Worm (Caenorhabditis elegans): ENCODE results near the gene W01D2.1.

The W01D2.1 gene

DNA sequence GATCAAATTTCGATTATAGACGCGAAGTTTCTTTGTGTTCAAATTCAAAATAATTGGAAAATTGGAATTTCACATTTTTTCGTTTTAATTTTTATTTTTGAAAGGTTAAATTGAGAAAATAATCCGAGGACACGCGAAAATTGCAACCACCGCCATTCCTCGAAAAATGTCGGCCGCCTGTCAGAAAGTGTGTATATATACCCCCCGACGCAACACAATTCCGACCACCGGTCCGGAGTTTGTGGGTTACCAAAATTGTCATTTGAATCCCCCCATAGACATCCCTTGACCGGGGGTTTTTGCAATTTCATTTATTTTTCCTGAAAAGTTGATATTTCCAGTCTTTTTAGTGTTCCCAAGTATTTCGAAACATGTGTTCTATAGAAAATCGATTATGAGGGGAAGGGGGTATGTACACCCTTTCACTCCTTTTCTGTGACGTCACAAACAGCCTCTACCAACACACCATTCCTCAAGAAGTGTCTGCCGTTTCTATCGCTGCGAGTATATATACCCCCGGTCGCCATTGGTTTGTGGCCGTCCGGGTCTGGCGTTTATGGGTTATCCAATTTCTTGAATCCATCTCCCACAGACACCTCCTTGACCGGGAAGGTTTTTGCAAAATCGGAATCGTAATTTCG lies 10.9 kb upstream of the W01D2.1 start, which contains the start of gene W01D2.3 (continued):
- TF ChIP-seq efl-1 (optimal IDR thresholded peaks at IDR 0.05) (peak; percentile 25 to 65), efl-1 (GFP tag; optimal IDR thresholded peaks at IDR 0.05 in 1 of 2) (peak; percentile 41 to 97), nhr-19 (GFP tag; conservative IDR thresholded peaks at IDR 0.05) (peak; percentile 82), elt-3 (tag; optimal IDR thresholded peaks at IDR 0.05) (no peak), lin-39 (tag; optimal IDR thresholded peaks at IDR 0.05) (no peak), alr-1 (tag; optimal IDR thresholded peaks at IDR 0.05; ENCODE audit: borderline replicate concordance) (no peak), nhr-90 (tag; optimal IDR thresholded peaks at IDR 0.05; ENCODE audit: poor library complexity) (peak; percentile 88), efl-3 (GFP tag; optimal IDR thresholded peaks at IDR 0.05) (peak; percentile 59), dpl-1 (GFP tag; optimal IDR thresholded peaks at IDR 0.05) (peak; percentile 42 to 56 (median 54)), grh-1 (GFP tag; IDR thresholded peaks at IDR 0.05) (peak; percentile 65), snu-23 (GFP tag; optimal IDR thresholded peaks at IDR 0.05) (peak; percentile 81), F16B12.6 (tag; optimal IDR thresholded peaks at IDR 0.05) (peak; percentile 28), ceh-63 (GFP tag; optimal IDR thresholded peaks at IDR 0.05) (no peak), snpc-4 (tag; optimal IDR thresholded peaks at IDR 0.05) (peak; percentile 99), elt-2 (tag; optimal IDR thresholded peaks at IDR 0.05) (peak; percentile 31), ztf-11 (tag; optimal IDR thresholded peaks at IDR 0.05) (peak; percentile 21 to 80), unc-98 (GFP tag; IDR thresholded peaks at IDR 0.05) (no peak), aly-2 (tag; optimal IDR thresholded peaks at IDR 0.05) (peak; percentile 81), Y116A8C.19 (tag; optimal IDR thresholded peaks at IDR 0.05; ENCODE audit: borderline replicate concordance) (no peak), ceh-90 (tag; optimal IDR thresholded peaks at IDR 0.05) (no peak), hlh-4 (tag; optimal IDR thresholded peaks at IDR 0.05) (no peak), mef-2 (tag; optimal IDR thresholded peaks at IDR 0.05) (no peak), ama-1 (optimal IDR thresholded peaks at IDR 0.05) (no peak), ces-1 (GFP tag; optimal IDR thresholded peaks at IDR 0.05) (no peak), nhr-76 (tag; optimal IDR thresholded peaks at IDR 0.05) (no peak), nhr-12 (tag; optimal IDR thresholded peaks at IDR 0.05) (no peak), sptf-1 (tag; optimal IDR thresholded peaks at IDR 0.05) (no peak), egl-13 (tag; optimal IDR thresholded peaks at IDR 0.05) (peak; percentile 27), nhr-47 (tag; optimal IDR thresholded peaks at IDR 0.05) (peak; percentile 92), pag-3 (tag; optimal IDR thresholded peaks at IDR 0.05; ENCODE audit: borderline replicate concordance, insufficient read depth) (no peak), tlp-1 (tag; optimal IDR thresholded peaks at IDR 0.05) (no peak), mdl-1 (tag; optimal IDR thresholded peaks at IDR 0.05) (peak in 1 of 2 experiments; percentile 55)

DNA sequence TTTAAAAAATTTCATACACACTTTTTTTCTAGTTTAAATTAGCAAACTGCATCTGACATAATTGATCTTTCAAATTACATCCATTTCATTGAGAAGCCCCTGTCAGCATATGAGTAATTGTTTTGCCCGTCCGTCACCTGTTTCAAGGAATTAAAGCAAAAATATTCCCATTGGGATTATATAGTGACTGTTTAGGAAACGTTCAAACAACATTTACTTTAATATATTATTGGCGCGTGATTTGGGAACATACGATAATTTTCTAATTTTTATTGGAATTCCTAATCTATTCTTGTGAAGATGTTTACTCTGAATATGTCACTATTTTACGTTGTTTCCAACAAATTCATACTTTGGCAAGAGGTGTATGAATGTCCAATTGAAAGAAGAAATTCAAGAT lies 9.6 kb upstream of the W01D2.1 start, which contains the start of gene srt-11:
srt-11 (plus strand) TSS at position 301 of the 400 bp plus-strand sequence.
- TF ChIP-seq nhr-84 (tag; optimal IDR thresholded peaks at IDR 0.05) = no peak
- TF ChIP-seq nhr-237 (tag; optimal IDR thresholded peaks at IDR 0.05) = no peak
- TF ChIP-seq dpl-1 (GFP tag; optimal IDR thresholded peaks at IDR 0.05) = no peak
- TF ChIP-seq ceh-82 (tag; optimal IDR thresholded peaks at IDR 0.05) = no peak
- peak; percentile 3 for TF ChIP-seq ceh-8 (GFP tag; optimal IDR thresholded peaks at IDR 0.05)
- TF ChIP-seq aly-2 (tag; optimal IDR thresholded peaks at IDR 0.05) = no peak
- TF ChIP-seq efl-1 (optimal IDR thresholded peaks at IDR 0.05) = no peak
- TF ChIP-seq efl-1 (GFP tag; optimal IDR thresholded peaks at IDR 0.05 in 1 of 2) = peak in 1 of 2 experiments; percentile 51
- no peak for TF ChIP-seq nhr-77 (tag; optimal IDR thresholded peaks at IDR 0.05)

DNA sequence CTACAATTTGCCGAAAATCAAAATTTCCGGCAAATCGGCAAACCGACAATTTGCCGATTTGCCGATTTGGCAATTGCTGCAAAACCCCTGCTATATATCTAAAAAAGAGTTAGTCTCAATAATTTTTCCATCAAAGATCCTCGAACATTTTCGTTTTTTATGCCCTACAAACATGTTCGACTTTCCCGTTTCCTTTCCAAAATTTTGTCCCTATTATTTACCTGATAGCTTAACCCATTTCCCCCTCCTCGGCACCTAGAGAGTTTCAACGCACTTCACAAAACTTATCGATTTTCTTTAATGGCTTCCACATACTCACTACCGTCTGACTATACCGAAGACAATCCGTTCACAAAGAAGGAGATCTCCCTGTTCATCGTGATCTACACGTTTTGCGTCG lies 6.6 kb upstream of the W01D2.1 start, which contains the start of gene W01D2.6:
W01D2.6 (plus strand) TSS at position 301 of the 400 bp plus-strand sequence.
- TF ChIP-seq C16A3.4 (tag; optimal IDR thresholded peaks at IDR 0.05) = no peak
- TF ChIP-seq ama-1 (optimal IDR thresholded peaks at IDR 0.05) = no peak
- TF ChIP-seq irx-1 (tag; optimal IDR thresholded peaks at IDR 0.05) = no peak

All from whole organism, L1 larva.